Worm (Caenorhabditis elegans): ENCODE results near the gene F43C11.8.

F43C11.8 gene

DNA sequence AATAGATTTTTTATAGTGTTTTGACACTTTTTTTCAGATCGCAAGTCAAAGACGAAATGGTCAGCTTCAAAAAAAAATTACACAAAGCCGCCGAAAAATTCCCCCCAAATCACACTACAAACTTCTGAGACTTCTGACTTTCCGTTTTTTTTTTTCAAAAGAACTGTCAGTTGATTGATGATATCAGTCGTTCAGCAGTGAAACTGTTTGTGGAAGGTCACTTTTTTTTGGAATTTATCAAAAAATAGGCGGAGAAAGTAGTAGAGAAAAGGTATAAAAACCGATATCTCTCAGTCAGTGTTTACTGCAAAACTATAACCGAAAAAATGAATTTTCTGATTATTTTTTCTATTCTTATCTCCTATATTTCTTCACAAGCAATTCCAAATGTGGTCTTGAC lies 20.7 kb downstream of the F43C11.8 start, which contains the start of gene F43C11.3:
Gene F43C11.3, plus strand, starts transcription at position 301 of the 400 bp plus-strand sequence.
- TF ChIP-seq sox-2 (GFP tag; IDR thresholded peaks at IDR 0.05) (no peak), hlh-30 (tag; optimal IDR thresholded peaks at IDR 0.05; ENCODE audit: insufficient read depth) (no peak), che-1 (tag; optimal IDR thresholded peaks at IDR 0.05) (no peak), ceh-2 (tag; optimal IDR thresholded peaks at IDR 0.05) (no peak), eyg-1 (tag; optimal IDR thresholded peaks at IDR 0.05) (no peak), nhr-232 (tag; optimal IDR thresholded peaks at IDR 0.05) (no peak), lin-11 (tag; optimal IDR thresholded peaks at IDR 0.05) (no peak), hlh-6 (tag; optimal IDR thresholded peaks at IDR 0.05) (no peak), elt-4 (tag; optimal IDR thresholded peaks at IDR 0.05) (no peak), ceh-19 (GFP tag; optimal IDR thresholded peaks at IDR 0.05) (no peak), dve-1 (tag; optimal IDR thresholded peaks at IDR 0.05) (no peak), npax-4 (tag; optimal IDR thresholded peaks at IDR 0.05) (no peak), ttx-3 (tag; optimal IDR thresholded peaks at IDR 0.05) (no peak), elt-2 (tag; optimal IDR thresholded peaks at IDR 0.05) (no peak), hlh-8 (tag; optimal IDR thresholded peaks at IDR 0.05) (no peak), Y22D7AL.16 (tag; optimal IDR thresholded peaks at IDR 0.05) (no peak), gmeb-2 (tag; optimal IDR thresholded peaks at IDR 0.05) (no peak), pha-4 (tag; optimal IDR thresholded peaks at IDR 0.05) (no peak), ztf-16 (tag; optimal IDR thresholded peaks at IDR 0.05) (no peak)

DNA sequence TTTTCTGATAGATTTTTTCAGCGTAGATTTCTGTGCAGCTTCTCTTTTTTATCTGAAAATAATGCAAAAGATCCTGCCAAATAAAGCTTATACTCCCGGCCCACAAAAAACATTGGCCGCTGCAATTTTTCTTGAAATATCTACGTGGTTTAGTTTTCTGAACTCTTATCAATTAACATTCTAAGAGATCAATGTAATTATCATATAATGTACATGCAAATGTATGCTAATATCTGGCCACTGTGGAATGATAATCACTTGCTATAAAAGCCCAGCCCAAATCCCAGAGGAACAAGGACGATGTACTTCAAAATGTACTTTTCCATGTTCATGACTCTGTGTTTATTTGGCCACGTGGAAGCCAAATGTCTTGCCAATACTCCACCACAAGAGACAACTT lies 22.2 kb downstream of the F43C11.8 start, which contains the start of gene F43C11.2:
Gene F43C11.2, plus strand, starts transcription at position 301 of the 400 bp plus-strand sequence.
- TF ChIP-seq hlh-30 (tag; optimal IDR thresholded peaks at IDR 0.05; ENCODE audit: insufficient read depth) (no peak), pqm-1 (tag; optimal IDR thresholded peaks at IDR 0.05) (no peak), C08G9.2 (tag; optimal IDR thresholded peaks at IDR 0.05) (no peak), C38D4.7 (GFP tag; optimal IDR thresholded peaks at IDR 0.05) (no peak), elt-4 (tag; optimal IDR thresholded peaks at IDR 0.05) (no peak), fkh-6 (tag; optimal IDR thresholded peaks at IDR 0.05) (no peak), fax-1 (tag; optimal IDR thresholded peaks at IDR 0.05) (no peak), hlh-15 (tag; optimal IDR thresholded peaks at IDR 0.05) (no peak), ceh-6 (GFP tag; optimal IDR thresholded peaks at IDR 0.05) (no peak), nfya-1 (tag; optimal IDR thresholded peaks at IDR 0.05) (no peak), ref-2 (tag; optimal IDR thresholded peaks at IDR 0.05) (no peak), ceh-18 (tag; optimal IDR thresholded peaks at IDR 0.05) (no peak), dmd-4 (tag; optimal IDR thresholded peaks at IDR 0.05; ENCODE audit: borderline replicate concordance) (no peak), ceh-48 (tag; optimal IDR thresholded peaks at IDR 0.05) (no peak)

DNA sequence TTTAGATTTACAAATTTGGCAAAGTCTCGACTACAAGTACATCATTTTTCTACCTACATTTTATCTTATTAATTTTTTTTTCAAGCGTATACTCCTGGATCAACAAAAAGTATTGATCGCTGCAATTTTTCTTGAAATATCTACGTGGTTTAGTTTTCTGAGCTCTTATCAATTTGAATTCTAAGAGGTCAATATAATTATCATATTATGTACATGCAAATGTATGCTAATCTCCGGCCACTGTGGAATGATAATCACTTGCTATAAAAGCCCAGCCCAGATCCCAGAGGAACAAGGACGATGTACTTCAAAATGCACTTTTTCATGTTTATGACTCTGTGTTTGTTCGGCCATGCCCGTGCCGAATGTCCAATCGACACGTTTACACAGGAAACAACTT lies 24.5 kb downstream of the F43C11.8 start, which contains the start of gene F43C11.1:
Gene F43C11.1, plus strand, starts transcription at position 301 of the 400 bp plus-strand sequence.
- TF ChIP-seq ceh-45 (GFP tag; IDR thresholded peaks at IDR 0.05) = no peak
- no peak for TF ChIP-seq hlh-30 (tag; optimal IDR thresholded peaks at IDR 0.05; ENCODE audit: insufficient read depth)
- no peak for TF ChIP-seq elt-2 (tag; optimal IDR thresholded peaks at IDR 0.05)
- TF ChIP-seq unc-86 (tag; optimal IDR thresholded peaks at IDR 0.05) = no peak
- no peak for TF ChIP-seq che-1 (tag; optimal IDR thresholded peaks at IDR 0.05)
- no peak for TF ChIP-seq lin-11 (tag; optimal IDR thresholded peaks at IDR 0.05)
- TF ChIP-seq ahr-1 (tag; optimal IDR thresholded peaks at IDR 0.05) = no peak
- no peak for TF ChIP-seq tbx-2 (tag; optimal IDR thresholded peaks at IDR 0.05)
- TF ChIP-seq ceh-24 (tag; optimal IDR thresholded peaks at IDR 0.05) = no peak
- TF ChIP-seq ceh-2 (tag; optimal IDR thresholded peaks at IDR 0.05) = no peak

DNA sequence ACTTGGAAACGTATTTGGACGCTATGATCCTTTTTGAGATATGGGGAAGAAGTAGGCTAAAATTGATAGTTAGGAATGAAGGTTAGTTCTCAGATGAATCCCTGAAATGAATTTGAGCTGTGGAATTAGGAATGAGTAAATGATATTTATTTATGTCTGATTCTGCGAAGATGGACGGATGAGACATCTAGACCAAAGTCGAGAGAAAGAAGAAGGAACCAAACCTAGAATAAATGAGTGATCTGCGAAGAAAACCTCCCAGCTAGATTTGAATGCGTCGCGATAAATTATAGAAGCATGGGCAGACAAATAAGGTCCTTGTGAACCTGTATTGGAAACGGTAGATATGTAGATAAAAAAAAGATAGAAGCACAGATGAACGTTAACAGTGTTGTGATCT lies 27.6 kb downstream of the F43C11.8 start, which contains the start of gene F43C11.16:
Gene F43C11.16, minus strand, starts transcription at position 101 of the 400 bp plus-strand sequence.
- TF ChIP-seq ceh-6 (GFP tag; optimal IDR thresholded peaks at IDR 0.05) (no peak), hlh-13 (GFP tag; optimal IDR thresholded peaks at IDR 0.05) (no peak), sox-4 (tag; optimal IDR thresholded peaks at IDR 0.05) (no peak), unc-42 (tag; optimal IDR thresholded peaks at IDR 0.05) (no peak), ceh-45 (GFP tag; IDR thresholded peaks at IDR 0.05) (no peak), sox-2 (GFP tag; IDR thresholded peaks at IDR 0.05) (no peak)

Measured in whole organism, late embryonic.